Worm (Caenorhabditis elegans) whole organism, late embryonic: ENCODE measurements around the gene C49F8.14.

Source experiments
- C38D4.7 ChIP-seq: fragments of 200-800 bp; sonication (Bioruptor generic); optimal IDR thresholded peaks from 2 replicates; lab custom pipeline; 2018; ENCODE audit warnings: mild to moderate bottlenecking, missing genetic modification characterization, moderate library complexity, missing compliant biosample characterization
- F13H6.1 ChIP-seq: sonication (generic microtip); optimal IDR thresholded peaks from 2 replicates; lab custom pipeline; 2016; ENCODE audit warnings: missing genetic modification characterization, missing compliant biosample characterization
- K09A11.1 ChIP-seq: sonication (generic microtip); optimal IDR thresholded peaks from 2 replicates; lab custom pipeline; 2017; ENCODE audit warnings: antibody characterized with exemption, mild to moderate bottlenecking, missing genetic modification characterization, missing compliant biosample characterization; ENCODE audit not compliant: insufficient read depth
- ahr-1 ChIP-seq: sonication (generic microtip); optimal IDR thresholded peaks from 2 replicates; lab custom pipeline; 2016; ENCODE audit warnings: missing genetic modification characterization, missing compliant biosample characterization
- ceh-18 ChIP-seq: sonication (generic microtip); optimal IDR thresholded peaks from 2 replicates; lab custom pipeline; 2016; ENCODE audit warnings: missing genetic modification characterization, missing compliant biosample characterization
- ceh-2 ChIP-seq: sonication (generic microtip); optimal IDR thresholded peaks from 2 replicates; lab custom pipeline; 2016; ENCODE audit warnings: missing genotype, missing genetic modification characterization, missing compliant biosample characterization
- ceh-24 ChIP-seq: sonication (generic microtip); optimal IDR thresholded peaks from 2 replicates; lab custom pipeline; 2016; ENCODE audit warnings: mild to moderate bottlenecking, missing genetic modification characterization, missing compliant biosample characterization
- ceh-31 ChIP-seq: sonication (generic microtip); optimal IDR thresholded peaks from 2 replicates; lab custom pipeline; 2016; ENCODE audit warnings: missing genetic modification characterization, missing compliant biosample characterization
- ceh-34 ChIP-seq: sonication (generic microtip); optimal IDR thresholded peaks from 2 replicates; lab custom pipeline; 2016; ENCODE audit warnings: mild to moderate bottlenecking, missing genetic modification characterization, missing compliant biosample characterization
- ceh-45 ChIP-seq: fragments of 200-800 bp; sonication (Bioruptor generic); IDR thresholded peaks from 2 replicates; pipeline ENCODE4 v1.3.6; 2022; ENCODE audit warnings: missing genetic modification reagents, missing genetic modification characterization, missing compliant biosample characterization
- ceh-6 ChIP-seq: fragments of 200-800 bp; sonication (Bioruptor generic); optimal IDR thresholded peaks from 2 replicates; lab custom pipeline; 2018; ENCODE audit warnings: mild to moderate bottlenecking, missing genetic modification characterization, missing compliant biosample characterization
- ceh-9 ChIP-seq: sonication (generic microtip); optimal IDR thresholded peaks from 2 replicates; lab custom pipeline; 2016; ENCODE audit warnings: mild to moderate bottlenecking, missing genetic modification characterization, inconsistent platforms, missing compliant biosample characterization
- che-1 ChIP-seq: sonication (generic microtip); optimal IDR thresholded peaks from 2 replicates; lab custom pipeline; 2016; ENCODE audit warnings: mild to moderate bottlenecking, missing genetic modification characterization, missing compliant biosample characterization
- dmd-4 ChIP-seq: sonication (generic microtip); optimal IDR thresholded peaks from 2 replicates; lab custom pipeline; 2016; ENCODE audit warnings: borderline replicate concordance, missing genetic modification characterization, missing compliant biosample characterization
- elt-2 ChIP-seq: sonication (generic microtip); optimal IDR thresholded peaks from 2 replicates; lab custom pipeline; 2016; ENCODE audit warnings: missing genetic modification reagents, missing genetic modification characterization, missing compliant biosample characterization
- elt-4 ChIP-seq: sonication (generic microtip); optimal IDR thresholded peaks from 2 replicates; lab custom pipeline; 2016; ENCODE audit warnings: missing genetic modification characterization, missing compliant biosample characterization
- ets-4 ChIP-seq: sonication (generic microtip); optimal IDR thresholded peaks from 2 replicates; lab custom pipeline; 2016; ENCODE audit warnings: missing genetic modification characterization, missing compliant biosample characterization
- fkh-6 ChIP-seq: sonication (generic microtip); optimal IDR thresholded peaks from 2 replicates; lab custom pipeline; 2016; ENCODE audit warnings: missing genetic modification characterization, missing compliant biosample characterization
- hlh-30 ChIP-seq: sonication (generic microtip); optimal IDR thresholded peaks from 2 replicates; lab custom pipeline; 2017; ENCODE audit warnings: antibody characterized with exemption, missing genetic modification characterization, missing compliant biosample characterization; ENCODE audit not compliant: insufficient read depth
- hlh-8 ChIP-seq: sonication (generic microtip); optimal IDR thresholded peaks from 2 replicates; lab custom pipeline; 2016; ENCODE audit warnings: missing genotype, missing genetic modification characterization, missing compliant biosample characterization
- lim-6 ChIP-seq: sonication (generic microtip); optimal IDR thresholded peaks from 2 replicates; lab custom pipeline; 2016; ENCODE audit warnings: missing genetic modification characterization, missing compliant biosample characterization
- lin-11 ChIP-seq: fragments of 200-800 bp; sonication (Bioruptor generic); optimal IDR thresholded peaks from 2 replicates; lab custom pipeline; 2018; ENCODE audit warnings: mild to moderate bottlenecking, missing genetic modification characterization, missing compliant biosample characterization
- madf-2 ChIP-seq: sonication (generic microtip); optimal IDR thresholded peaks from 2 replicates; lab custom pipeline; 2017; ENCODE audit warnings: missing genetic modification characterization, missing compliant biosample characterization
- nhr-232 ChIP-seq: sonication (generic microtip); optimal IDR thresholded peaks from 2 replicates; lab custom pipeline; 2016; ENCODE audit warnings: missing genetic modification characterization, missing compliant biosample characterization
- npax-4 ChIP-seq: sonication (generic microtip); optimal IDR thresholded peaks from 2 replicates; lab custom pipeline; 2016; ENCODE audit warnings: missing genetic modification characterization, missing compliant biosample characterization
- pag-3 ChIP-seq: sonication (generic microtip); optimal IDR thresholded peaks from 2 replicates; lab custom pipeline; 2016; ENCODE audit warnings: missing compliant biosample characterization, missing genetic modification characterization, borderline replicate concordance
- pax-1 ChIP-seq: fragments of 150-350 bp; optimal IDR thresholded peaks from 2 replicates; lab custom pipeline; 2014; ENCODE audit warnings: missing biosample characterization, missing genetic modification characterization
- pha-2 ChIP-seq: sonication (generic microtip); optimal IDR thresholded peaks from 2 replicates; lab custom pipeline; 2017; ENCODE audit warnings: mild to moderate bottlenecking, missing genetic modification characterization, missing compliant biosample characterization
- pha-4 ChIP-seq: fragments of 150-350 bp; optimal IDR thresholded peaks from 2 replicates; lab custom pipeline; 2018; ENCODE audit warnings: missing biosample characterization, missing genetic modification reagents, missing genetic modification characterization
- pqm-1 ChIP-seq: sonication (generic microtip); optimal IDR thresholded peaks from 2 replicates; lab custom pipeline; 2016; ENCODE audit warnings: missing genetic modification characterization, missing compliant biosample characterization
- rnt-1 ChIP-seq: sonication (generic microtip); optimal IDR thresholded peaks from 2 replicates; lab custom pipeline; 2016; ENCODE audit warnings: missing genetic modification characterization, missing compliant biosample characterization
- sox-4 ChIP-seq: sonication (generic microtip); optimal IDR thresholded peaks from 2 replicates; lab custom pipeline; 2017; ENCODE audit warnings: mild to moderate bottlenecking, missing genetic modification characterization, inconsistent platforms, missing compliant biosample characterization
- syd-9 ChIP-seq: sonication (generic microtip); optimal IDR thresholded peaks from 2 replicates; lab custom pipeline; 2016; ENCODE audit warnings: mild to moderate bottlenecking, missing genetic modification characterization, moderate library complexity, missing compliant biosample characterization
- tbx-2 ChIP-seq: sonication (generic microtip); optimal IDR thresholded peaks from 2 replicates; lab custom pipeline; 2016; ENCODE audit warnings: missing genetic modification characterization, missing compliant biosample characterization
- tbx-7 ChIP-seq: sonication (generic microtip); optimal IDR thresholded peaks from 2 replicates; lab custom pipeline; 2016; ENCODE audit warnings: missing genotype, missing genetic modification characterization, missing compliant biosample characterization
- ttx-3 ChIP-seq: sonication (generic microtip); optimal IDR thresholded peaks from 2 replicates; lab custom pipeline; 2016; ENCODE audit warnings: missing genetic modification reagents, missing genetic modification characterization, missing compliant biosample characterization
- unc-3 ChIP-seq, 2 experiments: fragments of 200-800 bp in 1 of 2; sonication (Bioruptor generic) in 1 of 2; sonication (generic microtip) in 1 of 2; conservative IDR thresholded peaks in 1 of 2; optimal IDR thresholded peaks in 1 of 2; 2 replicates each; pipeline versions ENCODE4 v1.3.6 to Lab custom; 2016 to 2022; ENCODE audit warnings: missing compliant biosample characterization in 2 of 2, missing genetic modification characterization in 2 of 2, missing genetic modification reagents in 1 of 2
- unc-42 ChIP-seq: sonication (generic microtip); optimal IDR thresholded peaks from 2 replicates; lab custom pipeline; 2016; ENCODE audit warnings: missing genotype, missing genetic modification characterization, missing compliant biosample characterization
- unc-55 ChIP-seq: sonication (generic microtip); optimal IDR thresholded peaks from 2 replicates; lab custom pipeline; 2017; ENCODE audit warnings: missing biosample characterization, missing genetic modification reagents, missing genetic modification characterization
- unc-86 ChIP-seq: sonication (generic microtip); optimal IDR thresholded peaks from 2 replicates; lab custom pipeline; 2016; ENCODE audit warnings: missing genetic modification characterization, missing compliant biosample characterization
- zip-5 ChIP-seq: sonication (generic microtip); optimal IDR thresholded peaks from 2 replicates; lab custom pipeline; 2016; ENCODE audit warnings: missing genetic modification characterization, missing compliant biosample characterization

Gene C49F8.14

ce11 chrX:13357673-13358072, 19.1 kb downstream of the C49F8.14 start (continued):
- TF ChIP-seq lim-6 (tag; lab: Kevin White, UChicago) (no peak), unc-86 (no peak)
- TF ChIP-seq, all 69 proteins: peak for 0

DNA sequence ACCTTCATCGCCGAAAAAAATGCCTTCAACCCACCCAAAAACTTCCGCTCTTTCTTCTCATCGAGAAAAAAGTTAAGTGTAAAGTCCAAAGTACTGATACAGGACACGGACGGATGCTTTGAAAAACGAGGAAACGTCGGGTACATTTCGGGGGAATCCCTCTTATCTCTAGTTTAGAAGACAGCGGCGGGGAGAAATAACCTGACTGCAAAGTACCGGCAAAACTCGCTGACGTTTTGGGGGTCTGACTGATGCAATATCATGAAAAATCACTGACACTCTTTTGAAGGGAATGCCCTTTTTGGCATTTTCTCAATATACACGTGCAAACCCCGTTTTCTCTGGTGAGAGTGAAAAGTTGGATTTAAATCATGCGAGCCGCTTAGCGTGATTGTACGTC, 20.3 kb downstream of the C49F8.14 start:
- TF ChIP-seq nhr-232: no peak
- TF ChIP-seq syd-9 (tag; lab: Kevin White, UChicago): no peak
- no peak for TF ChIP-seq tbx-2 (tag; lab: Kevin White, UChicago)
- TF ChIP-seq unc-55 (GFP tag; lab: Kevin White, UChicago): no peak
- no peak for TF ChIP-seq madf-2 (tag; lab: Kevin White, UChicago)
- TF ChIP-seq npax-4 (tag; lab: Kevin White, UChicago): no peak
- TF ChIP-seq tbx-7 (tag; lab: Kevin White, UChicago): no peak
- TF ChIP-seq K09A11.1 (tag; lab: Kevin White, UChicago): no peak
- TF ChIP-seq ceh-31 (tag; lab: Kevin White, UChicago): no peak
- TF ChIP-seq hlh-8 (tag; lab: Kevin White, UChicago): no peak
- TF ChIP-seq ets-4: no peak
- TF ChIP-seq pha-2 (tag; lab: Kevin White, UChicago): no peak

DNA sequence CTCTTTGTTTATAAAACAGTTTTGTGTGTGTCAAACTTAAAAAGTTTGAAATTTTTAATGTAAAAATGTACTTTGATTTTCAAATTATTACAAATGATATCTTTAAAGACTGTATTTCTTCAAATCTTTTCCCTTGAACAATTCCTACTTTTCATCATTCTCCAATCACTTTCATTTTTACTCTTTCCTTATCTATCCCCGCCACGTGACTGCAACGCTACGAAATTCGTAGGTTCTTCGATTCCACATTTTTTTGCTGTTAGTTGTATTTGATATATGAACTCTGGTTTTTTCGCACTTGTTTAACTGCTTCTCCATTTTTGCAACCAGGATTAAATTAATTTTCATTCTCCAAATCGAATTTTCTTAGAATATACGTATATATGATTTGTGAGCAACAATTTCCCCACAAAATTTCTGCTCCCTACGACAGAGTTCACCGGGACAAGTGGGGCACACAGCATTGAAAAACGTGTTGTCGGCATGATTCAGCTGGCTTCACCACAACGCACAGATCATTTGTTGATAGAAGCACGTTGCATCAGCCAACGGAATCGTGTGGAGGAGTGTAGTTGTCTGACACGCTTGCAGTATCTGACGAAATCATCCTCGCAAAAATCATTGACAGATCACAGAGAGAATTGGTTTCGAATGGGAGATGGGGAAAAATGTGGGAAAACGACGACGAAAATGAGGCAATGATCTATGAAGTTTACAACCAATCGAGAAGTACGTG, 21.9 kb downstream of the C49F8.14 start:
- TF ChIP-seq ceh-34 (tag; lab: Kevin White, UChicago) (no peak), ceh-2 (tag; lab: Kevin White, UChicago) (no peak), che-1 (tag; lab: Kevin White, UChicago) (no peak), pha-4 (tag; lab: Kevin White, UChicago) (no peak), hlh-8 (tag; lab: Kevin White, UChicago) (no peak), ceh-45 (GFP tag; lab: Robert Waterston, UW) (no peak), F13H6.1 (tag; lab: Kevin White, UChicago) (no peak), ceh-9 (no peak), ceh-6 (GFP tag; lab: Kevin White, UChicago) (no peak)
- TF ChIP-seq, all 69 proteins: peak for 0

DNA sequence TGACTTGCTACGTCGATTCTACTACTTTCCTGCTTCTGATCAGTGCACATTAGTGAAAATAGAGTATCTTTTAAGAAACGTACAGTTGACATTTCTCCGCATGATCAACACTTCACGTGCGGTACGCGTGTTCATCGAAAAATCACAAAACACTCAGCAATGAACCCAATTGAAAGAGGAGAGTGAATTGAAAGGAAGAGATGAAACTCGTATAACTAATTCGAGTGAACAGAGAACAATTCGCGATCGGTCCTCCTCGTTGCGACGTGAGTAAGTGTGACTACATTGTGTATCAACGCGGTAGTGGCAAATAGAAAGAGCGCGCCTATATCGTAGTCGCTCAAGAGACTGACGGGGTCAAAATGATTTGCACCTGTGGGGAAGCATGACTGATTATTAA, 23.2 kb downstream of the C49F8.14 start:
- no peak for TF ChIP-seq elt-2 (tag; lab: Kevin White, UChicago)
- no peak for TF ChIP-seq unc-3 (GFP tag; conservative IDR thresholded peaks at IDR 0.05; lab: Robert Waterston, UW)
- TF ChIP-seq unc-3 (tag; optimal IDR thresholded peaks at IDR 0.05; lab: Kevin White, UChicago): no peak
- no peak for TF ChIP-seq ahr-1 (tag; lab: Kevin White, UChicago)
- no peak for TF ChIP-seq dmd-4 (tag; lab: Kevin White, UChicago)
- no peak for TF ChIP-seq lim-6 (tag; lab: Kevin White, UChicago)
- TF ChIP-seq ceh-31 (tag; lab: Kevin White, UChicago): no peak
- TF ChIP-seq ttx-3 (tag; lab: Kevin White, UChicago): no peak
- TF ChIP-seq rnt-1 (tag; lab: Kevin White, UChicago): no peak
- TF ChIP-seq ceh-18 (tag; lab: Kevin White, UChicago): no peak
- TF ChIP-seq ceh-34 (tag; lab: Kevin White, UChicago): no peak

ce11 chrX:13352164-13352563, 24.6 kb downstream of the C49F8.14 start:
- TF ChIP-seq madf-2 (tag; lab: Kevin White, UChicago): no peak
- no peak for TF ChIP-seq fkh-6 (tag; lab: Kevin White, UChicago)
- no peak for TF ChIP-seq pag-3 (tag; lab: Kevin White, UChicago)
- no peak for TF ChIP-seq pqm-1
- no peak for TF ChIP-seq ceh-24 (tag; lab: Kevin White, UChicago)
- TF ChIP-seq ahr-1 (tag; lab: Kevin White, UChicago): no peak
- TF ChIP-seq syd-9 (tag; lab: Kevin White, UChicago): no peak
- TF ChIP-seq pax-1 (tag; lab: Kevin White, UChicago): no peak
- no peak for TF ChIP-seq sox-4 (tag; lab: Kevin White, UChicago)
- TF ChIP-seq unc-42: no peak
- TF ChIP-seq elt-4 (tag; lab: Kevin White, UChicago): no peak
- no peak for TF ChIP-seq unc-3 (GFP tag; conservative IDR thresholded peaks at IDR 0.05; lab: Robert Waterston, UW)
- no peak for TF ChIP-seq unc-3 (tag; optimal IDR thresholded peaks at IDR 0.05; lab: Kevin White, UChicago)
- TF ChIP-seq lin-11 (tag; lab: Kevin White, UChicago): no peak
- TF ChIP-seq C38D4.7 (GFP tag; lab: Kevin White, UChicago): no peak
- no peak for TF ChIP-seq zip-5 (tag; lab: Kevin White, UChicago)
- TF ChIP-seq hlh-30 (tag; lab: Kevin White, UChicago): no peak
